Worm (Caenorhabditis elegans) whole organism, late embryonic: ENCODE results near the gene B0554.2.

ENCODE experiments used
- C08G9.2 ChIP-seq: sonication (generic microtip); optimal IDR thresholded peaks from 2 replicates; lab custom pipeline; 2016; ENCODE audit warnings: mild to moderate bottlenecking, missing genetic modification characterization, moderate library complexity, missing compliant biosample characterization
- C38D4.7 ChIP-seq: fragments of 200-800 bp; sonication (Bioruptor generic); optimal IDR thresholded peaks from 2 replicates; lab custom pipeline; 2018; ENCODE audit warnings: mild to moderate bottlenecking, missing genetic modification characterization, moderate library complexity, missing compliant biosample characterization
- K02D7.2 ChIP-seq: sonication (generic microtip); optimal IDR thresholded peaks from 2 replicates; lab custom pipeline; 2017; ENCODE audit warnings: mild to moderate bottlenecking, missing genetic modification characterization, missing compliant biosample characterization
- K09A11.1 ChIP-seq: sonication (generic microtip); optimal IDR thresholded peaks from 2 replicates; lab custom pipeline; 2017; ENCODE audit warnings: antibody characterized with exemption, mild to moderate bottlenecking, missing genetic modification characterization, missing compliant biosample characterization; ENCODE audit not compliant: insufficient read depth
- T23F11.4 ChIP-seq: fragments of 200-800 bp; sonication (Bioruptor generic); optimal IDR thresholded peaks from 2 replicates; lab custom pipeline; 2018; ENCODE audit warnings: mild to moderate bottlenecking, missing genetic modification characterization, missing compliant biosample characterization
- Y22D7AL.16 ChIP-seq: sonication (generic microtip); optimal IDR thresholded peaks from 2 replicates; lab custom pipeline; 2016; ENCODE audit warnings: missing genetic modification characterization, missing compliant biosample characterization
- ama-1 ChIP-seq: fragments of 150-350 bp; optimal IDR thresholded peaks from 2 replicates; lab custom pipeline; 2014
- ceh-24 ChIP-seq: sonication (generic microtip); optimal IDR thresholded peaks from 2 replicates; lab custom pipeline; 2016; ENCODE audit warnings: mild to moderate bottlenecking, missing genetic modification characterization, missing compliant biosample characterization
- ceh-31 ChIP-seq: sonication (generic microtip); optimal IDR thresholded peaks from 2 replicates; lab custom pipeline; 2016; ENCODE audit warnings: missing genetic modification characterization, missing compliant biosample characterization
- ceh-6 ChIP-seq: fragments of 200-800 bp; sonication (Bioruptor generic); optimal IDR thresholded peaks from 2 replicates; lab custom pipeline; 2018; ENCODE audit warnings: mild to moderate bottlenecking, missing genetic modification characterization, missing compliant biosample characterization
- ceh-9 ChIP-seq: sonication (generic microtip); optimal IDR thresholded peaks from 2 replicates; lab custom pipeline; 2016; ENCODE audit warnings: mild to moderate bottlenecking, missing genetic modification characterization, inconsistent platforms, missing compliant biosample characterization
- elt-2 ChIP-seq: sonication (generic microtip); optimal IDR thresholded peaks from 2 replicates; lab custom pipeline; 2016; ENCODE audit warnings: missing genetic modification reagents, missing genetic modification characterization, missing compliant biosample characterization
- fax-1 ChIP-seq: sonication (generic microtip); optimal IDR thresholded peaks from 2 replicates; lab custom pipeline; 2016; ENCODE audit warnings: missing genotype, missing genetic modification characterization, missing compliant biosample characterization
- fkh-6 ChIP-seq: sonication (generic microtip); optimal IDR thresholded peaks from 2 replicates; lab custom pipeline; 2016; ENCODE audit warnings: missing genetic modification characterization, missing compliant biosample characterization
- gmeb-2 ChIP-seq: sonication (generic microtip); optimal IDR thresholded peaks from 2 replicates; lab custom pipeline; 2016; ENCODE audit warnings: missing genetic modification characterization, inconsistent platforms, missing compliant biosample characterization
- hlh-30 ChIP-seq: sonication (generic microtip); optimal IDR thresholded peaks from 2 replicates; lab custom pipeline; 2017; ENCODE audit warnings: antibody characterized with exemption, missing genetic modification characterization, missing compliant biosample characterization; ENCODE audit not compliant: insufficient read depth
- lim-6 ChIP-seq: sonication (generic microtip); optimal IDR thresholded peaks from 2 replicates; lab custom pipeline; 2016; ENCODE audit warnings: missing genetic modification characterization, missing compliant biosample characterization
- nfya-1 ChIP-seq: sonication (generic microtip); optimal IDR thresholded peaks from 2 replicates; lab custom pipeline; 2017; ENCODE audit warnings: missing genetic modification characterization, mild to moderate bottlenecking, missing compliant biosample characterization, antibody characterized with exemption, moderate library complexity
- nhr-232 ChIP-seq: sonication (generic microtip); optimal IDR thresholded peaks from 2 replicates; lab custom pipeline; 2016; ENCODE audit warnings: missing genetic modification characterization, missing compliant biosample characterization
- npax-4 ChIP-seq: sonication (generic microtip); optimal IDR thresholded peaks from 2 replicates; lab custom pipeline; 2016; ENCODE audit warnings: missing genetic modification characterization, missing compliant biosample characterization
- pag-3 ChIP-seq: sonication (generic microtip); optimal IDR thresholded peaks from 2 replicates; lab custom pipeline; 2016; ENCODE audit warnings: missing compliant biosample characterization, missing genetic modification characterization, borderline replicate concordance
- pat-9 ChIP-seq: fragments of 200-800 bp; sonication (Bioruptor generic); optimal IDR thresholded peaks from 2 replicates; lab custom pipeline; 2018; ENCODE audit warnings: mild to moderate bottlenecking, missing genetic modification characterization, moderate library complexity, missing compliant biosample characterization
- pha-2 ChIP-seq: sonication (generic microtip); optimal IDR thresholded peaks from 2 replicates; lab custom pipeline; 2017; ENCODE audit warnings: mild to moderate bottlenecking, missing genetic modification characterization, missing compliant biosample characterization
- pros-1 ChIP-seq: fragments of 150-350 bp; optimal IDR thresholded peaks from 2 replicates; lab custom pipeline; 2014; ENCODE audit warnings: missing biosample characterization, missing genetic modification reagents, missing genetic modification characterization
- rnt-1 ChIP-seq: sonication (generic microtip); optimal IDR thresholded peaks from 2 replicates; lab custom pipeline; 2016; ENCODE audit warnings: missing genetic modification characterization, missing compliant biosample characterization
- sdc-2 ChIP-seq: sonication (generic microtip); optimal IDR thresholded peaks from 2 replicates; lab custom pipeline; 2016; ENCODE audit warnings: missing genotype, missing genetic modification characterization, missing compliant biosample characterization
- sox-4 ChIP-seq: sonication (generic microtip); optimal IDR thresholded peaks from 2 replicates; lab custom pipeline; 2017; ENCODE audit warnings: mild to moderate bottlenecking, missing genetic modification characterization, inconsistent platforms, missing compliant biosample characterization
- tbx-2 ChIP-seq: sonication (generic microtip); optimal IDR thresholded peaks from 2 replicates; lab custom pipeline; 2016; ENCODE audit warnings: missing genetic modification characterization, missing compliant biosample characterization
- unc-3 ChIP-seq, 2 experiments: fragments of 200-800 bp in 1 of 2; sonication (Bioruptor generic) in 1 of 2; sonication (generic microtip) in 1 of 2; conservative IDR thresholded peaks in 1 of 2; optimal IDR thresholded peaks in 1 of 2; 2 replicates each; pipeline versions ENCODE4 v1.3.6 to Lab custom; 2016 to 2022; ENCODE audit warnings: missing compliant biosample characterization in 2 of 2, missing genetic modification characterization in 2 of 2, missing genetic modification reagents in 1 of 2
- unc-86 ChIP-seq: sonication (generic microtip); optimal IDR thresholded peaks from 2 replicates; lab custom pipeline; 2016; ENCODE audit warnings: missing genetic modification characterization, missing compliant biosample characterization
- ztf-16 ChIP-seq: sonication (generic microtip); optimal IDR thresholded peaks from 2 replicates; lab custom pipeline; 2017; ENCODE audit warnings: missing genetic modification characterization, missing compliant biosample characterization

The B0554.2 gene

ce11 chrV:433898-434297 lies at the start of gene B0554.2:
B0554.2 (plus strand) TSS chrV:434198.
- TF ChIP-seq pat-9 (tag; lab: Kevin White, UChicago) = no peak
- no peak for TF ChIP-seq unc-86 (tag; lab: Kevin White, UChicago)
- no peak for TF ChIP-seq ceh-6 (GFP tag; lab: Kevin White, UChicago)
- no peak for TF ChIP-seq nhr-232 (tag; lab: Kevin White, UChicago)
- TF ChIP-seq pag-3 (tag; lab: Kevin White, UChicago) = no peak
- no peak for TF ChIP-seq Y22D7AL.16
- no peak for TF ChIP-seq lim-6 (tag; lab: Kevin White, UChicago)
- TF ChIP-seq tbx-2 (tag; lab: Kevin White, UChicago) = no peak

ce11 chrV:384511-384910 lies 49.5 kb upstream of the B0554.2 start:
- no peak for TF ChIP-seq ceh-31 (tag; lab: Kevin White, UChicago)
- no peak for TF ChIP-seq sdc-2 (tag; lab: Kevin White, UChicago)
- TF ChIP-seq gmeb-2 (tag; lab: Kevin White, UChicago) = no peak
- TF ChIP-seq nfya-1 (tag; lab: Kevin White, UChicago) = no peak
- no peak for TF ChIP-seq ama-1
- no peak for TF ChIP-seq ceh-24 (tag; lab: Kevin White, UChicago)
- no peak for TF ChIP-seq hlh-30 (tag; lab: Kevin White, UChicago)
- no peak for TF ChIP-seq ceh-9 (tag; lab: Kevin White, UChicago)
- no peak for TF ChIP-seq fax-1
- no peak for TF ChIP-seq T23F11.4 (GFP tag; lab: Kevin White, UChicago)
- no peak for TF ChIP-seq rnt-1 (tag; lab: Kevin White, UChicago)
- TF ChIP-seq pha-2 (tag; lab: Kevin White, UChicago) = no peak
- no peak for TF ChIP-seq pat-9 (tag; lab: Kevin White, UChicago)
- TF ChIP-seq C38D4.7 = no peak
- TF ChIP-seq pros-1 (tag; lab: Kevin White, UChicago) = no peak
- TF ChIP-seq ztf-16 (tag; lab: Kevin White, UChicago) = no peak
- no peak for TF ChIP-seq K09A11.1 (tag; lab: Kevin White, UChicago)
- TF ChIP-seq sox-4 (tag; lab: Kevin White, UChicago) = no peak
- TF ChIP-seq, all 69 proteins: peak for 0

- TF ChIP-seq elt-2 = peak; percentile 59
- no peak for TF ChIP-seq C08G9.2 (tag; lab: Kevin White, UChicago)
- no peak for TF ChIP-seq hlh-30 (tag; lab: Kevin White, UChicago)
- TF ChIP-seq, all 69 proteins: peak for 1
Observed at ce11 chrV:385488-385887, 48.5 kb upstream of the B0554.2 start, which contains the start of gene lipl-5. lipl-5 (plus strand) TSS chrV:385746.

- TF ChIP-seq unc-3 (GFP tag; conservative IDR thresholded peaks at IDR 0.05; lab: Robert Waterston, UW) (no peak), unc-3 (tag; optimal IDR thresholded peaks at IDR 0.05; lab: Kevin White, UChicago) (no peak), K02D7.2 (tag; lab: Kevin White, UChicago) (no peak), fkh-6 (tag; lab: Kevin White, UChicago) (no peak)
Observed at ce11 chrV:388397-388796, 45.6 kb upstream of the B0554.2 start, which contains the start of gene ZK6.6. ZK6.6 (plus strand) TSS chrV:388697.

- TF ChIP-seq unc-3 (GFP tag; conservative IDR thresholded peaks at IDR 0.05; lab: Robert Waterston, UW) = no peak
- no peak for TF ChIP-seq unc-3 (tag; optimal IDR thresholded peaks at IDR 0.05; lab: Kevin White, UChicago)
- no peak for TF ChIP-seq npax-4 (tag; lab: Kevin White, UChicago)
- no peak for TF ChIP-seq lim-6 (tag; lab: Kevin White, UChicago)
- TF ChIP-seq, all 69 proteins: peak for 0
Observed at ce11 chrV:392199-392678, 41.8 kb upstream of the B0554.2 start, which contains the start of gene nhr-254. nhr-254 (plus strand) TSS chrV:392628.
